Worm (Caenorhabditis elegans) whole organism, L3 larva: ENCODE measurements around the gene nhr-202.

Experiments used
- ceh-9 ChIP-seq: sonication (generic microtip); optimal IDR thresholded peaks from 2 replicates; lab custom pipeline; 2018; ENCODE audit warnings: missing biosample characterization, missing genetic modification characterization
- lin-39 ChIP-seq: fragments of 150-350 bp; optimal IDR thresholded peaks from 2 replicates; lab custom pipeline; 2018; ENCODE audit warnings: missing biosample characterization, missing genetic modification reagents, missing genetic modification characterization
- nhr-11 ChIP-seq: fragments of 150-350 bp; optimal IDR thresholded peaks from 2 replicates; lab custom pipeline; 2014; ENCODE audit warnings: missing biosample characterization, missing genetic modification characterization
- nhr-28 ChIP-seq: fragments of 150-350 bp; optimal IDR thresholded peaks from 2 replicates; lab custom pipeline; 2014; ENCODE audit warnings: missing biosample characterization, missing genetic modification characterization
- nhr-43 ChIP-seq: sonication (generic microtip); optimal IDR thresholded peaks from 2 replicates; lab custom pipeline; 2016; ENCODE audit warnings: mild to moderate bottlenecking, missing genetic modification characterization, missing compliant biosample characterization; ENCODE audit not compliant: poor library complexity, severe bottlenecking
- nhr-76 ChIP-seq: fragments of 150-350 bp; sonication (generic microtip); optimal IDR thresholded peaks from 5 replicates; lab custom pipeline; 2014; ENCODE audit warnings: missing biosample characterization, missing genetic modification characterization
- snpc-4 ChIP-seq: fragments of 150-350 bp; optimal IDR thresholded peaks from 2 replicates; lab custom pipeline; 2014; ENCODE audit warnings: missing biosample characterization, missing genetic modification characterization

- TF ChIP-seq nhr-43 (tag; lab: Kevin White, UChicago) (no peak), nhr-28 (tag; lab: Kevin White, UChicago) (no peak), nhr-11 (tag; lab: Kevin White, UChicago) (no peak), lin-39 (tag; lab: Kevin White, UChicago) (no peak), nhr-76 (no peak), ceh-9 (tag; lab: Kevin White, UChicago) (no peak), snpc-4 (tag; lab: Kevin White, UChicago) (no peak)
Measured at ce11 chrV:417656-418353, 44.6 kb upstream of the nhr-202 start, which contains the start of gene irg-8.
